Worm (Caenorhabditis elegans) whole organism, L1 larva: ENCODE results near the gene B0244.15.

Experiments
- C16A3.4 ChIP-seq: fragments of 150-350 bp; optimal IDR thresholded peaks from 2 replicates; lab custom pipeline; 2014; ENCODE audit warnings: missing biosample characterization, missing genetic modification characterization
- C34B4.2 ChIP-seq: sonication (generic microtip); optimal IDR thresholded peaks from 2 replicates; lab custom pipeline; 2017; ENCODE audit warnings: mild to moderate bottlenecking, missing genetic modification characterization, missing compliant biosample characterization
- Y116A8C.19 ChIP-seq: sonication (generic microtip); optimal IDR thresholded peaks from 2 replicates; lab custom pipeline; 2016; ENCODE audit warnings: missing compliant biosample characterization, missing genetic modification characterization, borderline replicate concordance
- aha-1 ChIP-seq: fragments of 150-350 bp; optimal IDR thresholded peaks from 2 replicates; lab custom pipeline; 2014; ENCODE audit warnings: missing biosample characterization, missing genetic modification characterization
- blmp-1 ChIP-seq: fragments of 150-350 bp; optimal IDR thresholded peaks from 2 replicates; lab custom pipeline; 2014; ENCODE audit warnings: missing biosample characterization, missing genetic modification characterization
- ceh-63 ChIP-seq: fragments of 200-800 bp; sonication (Bioruptor generic); optimal IDR thresholded peaks from 2 replicates; lab custom pipeline; 2018; ENCODE audit warnings: mild to moderate bottlenecking, missing genetic modification characterization, missing compliant biosample characterization
- ceh-82 ChIP-seq, 3 experiments: fragments of 150-350 bp in 1 of 3; sonication (generic microtip) in 2 of 3; optimal IDR thresholded peaks; 2 replicates each; lab custom pipeline; 2014 to 2017; ENCODE audit warnings: missing biosample characterization in 3 of 3, missing genetic modification characterization in 3 of 3
- ces-1 ChIP-seq: fragments of 150-350 bp; optimal IDR thresholded peaks from 2 replicates; lab custom pipeline; 2014; ENCODE audit warnings: missing biosample characterization, missing genetic modification reagents, missing genetic modification characterization
- dpl-1 ChIP-seq, 3 experiments: fragments of 150-350 bp in 2 of 3; sonication (generic microtip) in 1 of 3; optimal IDR thresholded peaks; 2 replicates each; lab custom pipeline; 2014 to 2017; ENCODE audit warnings: missing biosample characterization in 3 of 3, missing genetic modification characterization in 3 of 3, missing genetic modification reagents in 3 of 3
- efl-1 ChIP-seq, 4 experiments: fragments of 150-350 bp; optimal IDR thresholded peaks in 3 of 4; peaks in 1 of 4; 1 replicate in 1 of 4; 2 replicates in 3 of 4; lab custom pipeline; 2014; ENCODE audit warnings: missing biosample characterization in 2 of 4, missing genetic modification characterization in 2 of 4, missing genetic modification reagents in 2 of 4
- elt-3 ChIP-seq, 6 experiments: fragments of 150-350 bp in 1 of 6; sonication (generic microtip); optimal IDR thresholded peaks; 2 replicates each; lab custom pipeline; 2017 to 2018; ENCODE audit warnings: missing biosample characterization in 6 of 6, missing genetic modification characterization in 6 of 6, inconsistent platforms in 1 of 6
- fkh-8 ChIP-seq: sonication (generic microtip); optimal IDR thresholded peaks from 2 replicates; lab custom pipeline; 2016; ENCODE audit warnings: mild to moderate bottlenecking, missing genetic modification characterization, missing compliant biosample characterization
- fos-1 ChIP-seq: fragments of 150-350 bp; optimal IDR thresholded peaks from 2 replicates; lab custom pipeline; 2014; ENCODE audit warnings: missing biosample characterization, missing genetic modification characterization
- hlh-17 ChIP-seq: fragments of 200-800 bp; sonication (Bioruptor generic); optimal IDR thresholded peaks from 2 replicates; lab custom pipeline; 2018; ENCODE audit warnings: missing genetic modification characterization, mild to moderate bottlenecking, missing compliant biosample characterization, moderate library complexity, borderline replicate concordance
- hlh-4 ChIP-seq: sonication (generic microtip); optimal IDR thresholded peaks from 2 replicates; lab custom pipeline; 2016; ENCODE audit warnings: mild to moderate bottlenecking, missing genetic modification characterization, missing compliant biosample characterization
- lin-13 ChIP-seq: fragments of 150-350 bp; optimal IDR thresholded peaks from 2 replicates; lab custom pipeline; 2014; ENCODE audit warnings: missing biosample characterization, missing genetic modification reagents, missing genetic modification characterization
- lin-15B ChIP-seq: fragments of 150-350 bp; sonication (generic microtip); optimal IDR thresholded peaks from 3 replicates; lab custom pipeline; 2014; ENCODE audit warnings: missing biosample characterization, missing genetic modification characterization
- lin-35 ChIP-seq, 2 experiments: fragments of 150-350 bp; optimal IDR thresholded peaks; 2 replicates each; lab custom pipeline; 2014; ENCODE audit warnings: missing biosample characterization in 2 of 2, missing genetic modification characterization in 2 of 2, missing genetic modification reagents in 2 of 2
- lin-39 ChIP-seq: fragments of 150-350 bp; optimal IDR thresholded peaks from 2 replicates; lab custom pipeline; 2014; ENCODE audit warnings: missing biosample characterization, missing genetic modification reagents, missing genetic modification characterization
- lsy-2 ChIP-seq, 2 experiments: fragments of 150-350 bp; optimal IDR thresholded peaks; 2 replicates each; lab custom pipeline; 2014; ENCODE audit warnings: missing biosample characterization in 2 of 2, missing genetic modification characterization in 2 of 2
- mab-9 ChIP-seq: fragments of 200-800 bp; sonication (Bioruptor generic); IDR thresholded peaks from 2 replicates; pipeline ENCODE4 v1.3.6; 2022; ENCODE audit warnings: missing genetic modification reagents, missing genetic modification characterization, missing compliant biosample characterization
- mdl-1 ChIP-seq, 2 experiments: fragments of 150-350 bp; optimal IDR thresholded peaks; 2 replicates each; lab custom pipeline; 2014 to 2017; ENCODE audit warnings: missing biosample characterization in 2 of 2, missing genetic modification characterization in 2 of 2, inconsistent platforms in 1 of 2
- mep-1 ChIP-seq: fragments of 150-350 bp; optimal IDR thresholded peaks from 2 replicates; lab custom pipeline; 2014; ENCODE audit warnings: missing biosample characterization, missing genetic modification characterization
- nhr-20 ChIP-seq: sonication (generic microtip); optimal IDR thresholded peaks from 2 replicates; lab custom pipeline; 2016; ENCODE audit warnings: mild to moderate bottlenecking, missing genetic modification characterization, missing compliant biosample characterization
- nhr-237 ChIP-seq: fragments of 150-350 bp; optimal IDR thresholded peaks from 2 replicates; lab custom pipeline; 2014; ENCODE audit warnings: missing biosample characterization, missing genetic modification characterization
- nhr-71 ChIP-seq: sonication (generic microtip); optimal IDR thresholded peaks from 2 replicates; lab custom pipeline; 2016; ENCODE audit warnings: mild to moderate bottlenecking, missing genetic modification characterization, moderate library complexity, missing compliant biosample characterization
- nhr-85 ChIP-seq: sonication (generic microtip); peaks from one replicate; lab custom pipeline; 2016; ENCODE audit warnings: missing genetic modification characterization, inconsistent platforms, missing compliant biosample characterization
- rnt-1 ChIP-seq: sonication (generic microtip); optimal IDR thresholded peaks from 2 replicates; lab custom pipeline; 2016; ENCODE audit warnings: mild to moderate bottlenecking, missing genetic modification characterization, moderate library complexity, missing compliant biosample characterization
- snu-23 ChIP-seq: sonication (generic microtip); optimal IDR thresholded peaks from 2 replicates; lab custom pipeline; 2016; ENCODE audit warnings: missing genetic modification characterization, missing compliant biosample characterization
- sup-37 ChIP-seq: fragments of 200-800 bp; sonication (Bioruptor generic); optimal IDR thresholded peaks from 2 replicates; lab custom pipeline; 2018; ENCODE audit warnings: mild to moderate bottlenecking, missing genetic modification characterization, missing compliant biosample characterization
- swsn-7 ChIP-seq: sonication (generic microtip); optimal IDR thresholded peaks from 2 replicates; lab custom pipeline; 2016; ENCODE audit warnings: missing genetic modification characterization, missing compliant biosample characterization
- unc-62 ChIP-seq: fragments of 150-350 bp; optimal IDR thresholded peaks from 2 replicates; lab custom pipeline; 2014; ENCODE audit warnings: missing biosample characterization, missing genetic modification reagents, missing genetic modification characterization
- zag-1 ChIP-seq: fragments of 150-350 bp; optimal IDR thresholded peaks from 2 replicates; lab custom pipeline; 2014; ENCODE audit warnings: missing biosample characterization, missing genetic modification characterization
- ztf-11 ChIP-seq, 2 experiments: sonication (generic microtip); optimal IDR thresholded peaks; 2 replicates each; lab custom pipeline; 2016 to 2017; ENCODE audit warnings: missing genetic modification characterization in 2 of 2, missing biosample characterization in 1 of 2, missing compliant biosample characterization in 1 of 2

The B0244.15 gene

ce11 chrIII:5743084-5743483, at the start of gene B0244.15:
Gene B0244.15, plus strand, starts transcription at chrIII:5743384.
- TF ChIP-seq hlh-4 (tag; lab: Kevin White, UChicago) (no peak), aha-1 (no peak), swsn-7 (tag; lab: Kevin White, UChicago) (no peak)

DNA sequence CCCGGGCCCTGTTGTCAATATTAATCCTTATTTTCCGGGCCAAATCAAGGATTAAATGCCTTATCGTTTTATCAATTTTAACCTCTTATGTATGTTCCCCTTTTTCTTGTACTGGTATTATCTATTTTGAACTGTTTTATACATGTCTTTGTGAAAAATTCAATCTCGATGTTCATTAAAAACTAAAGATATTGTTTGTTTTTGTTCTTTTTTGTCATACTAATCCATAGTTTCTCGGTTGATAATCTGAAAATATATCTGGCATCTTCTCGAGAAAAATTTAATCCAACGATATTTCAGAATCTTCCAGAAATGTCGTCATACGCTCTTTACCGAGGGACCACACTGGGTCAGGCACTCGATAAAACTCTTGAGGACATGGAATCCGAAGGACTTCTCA, 49.4 kb upstream of the B0244.15 start, which contains the start of gene B0336.13:
B0336.13 (plus strand) TSS at position 301 of the 400 bp plus-strand sequence.
- no peak for TF ChIP-seq ceh-63 (GFP tag; lab: Kevin White, UChicago)
- no peak for TF ChIP-seq snu-23 (GFP tag; lab: Kevin White, UChicago)
- TF ChIP-seq mdl-1 (tag; optimal IDR thresholded peaks at IDR 0.05; lab: Kevin White, UChicago) = no peak
- no peak for TF ChIP-seq mab-9 (GFP tag; lab: Robert Waterston, UW)
- TF ChIP-seq Y116A8C.19 = no peak
- TF ChIP-seq ztf-11 (tag; optimal IDR thresholded peaks at IDR 0.05; lab: Kevin White, UChicago) = no peak
- no peak for TF ChIP-seq sup-37 (GFP tag; lab: Kevin White, UChicago)
- no peak for TF ChIP-seq nhr-71
- TF ChIP-seq aha-1 = no peak

DNA sequence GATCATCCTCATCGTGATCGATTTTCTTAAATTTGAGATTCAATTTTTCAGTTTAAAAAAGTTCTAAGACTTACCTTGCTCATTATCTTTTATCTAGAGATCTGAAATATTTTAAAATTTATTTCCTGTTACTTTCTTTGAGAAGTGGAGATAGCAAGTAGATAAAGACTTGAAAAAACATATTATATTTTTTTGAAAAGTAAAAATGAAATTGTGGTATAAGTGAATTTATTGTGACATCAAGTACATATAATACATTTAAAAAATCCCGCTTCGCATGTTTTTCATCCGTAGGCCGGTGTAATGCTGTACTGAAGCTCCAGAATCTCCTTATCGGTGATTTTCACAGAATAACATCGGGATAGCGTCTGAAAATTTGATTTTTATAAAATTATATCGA, 45.9 kb upstream of the B0244.15 start, which contains the start of gene B0336.7:
B0336.7 (minus strand) TSS at position 101 of the 400 bp plus-strand sequence.
- TF ChIP-seq C34B4.2 (tag; lab: Kevin White, UChicago) (no peak), ces-1 (no peak), lin-13 (no peak), fos-1 (tag; lab: Kevin White, UChicago) (no peak)

DNA sequence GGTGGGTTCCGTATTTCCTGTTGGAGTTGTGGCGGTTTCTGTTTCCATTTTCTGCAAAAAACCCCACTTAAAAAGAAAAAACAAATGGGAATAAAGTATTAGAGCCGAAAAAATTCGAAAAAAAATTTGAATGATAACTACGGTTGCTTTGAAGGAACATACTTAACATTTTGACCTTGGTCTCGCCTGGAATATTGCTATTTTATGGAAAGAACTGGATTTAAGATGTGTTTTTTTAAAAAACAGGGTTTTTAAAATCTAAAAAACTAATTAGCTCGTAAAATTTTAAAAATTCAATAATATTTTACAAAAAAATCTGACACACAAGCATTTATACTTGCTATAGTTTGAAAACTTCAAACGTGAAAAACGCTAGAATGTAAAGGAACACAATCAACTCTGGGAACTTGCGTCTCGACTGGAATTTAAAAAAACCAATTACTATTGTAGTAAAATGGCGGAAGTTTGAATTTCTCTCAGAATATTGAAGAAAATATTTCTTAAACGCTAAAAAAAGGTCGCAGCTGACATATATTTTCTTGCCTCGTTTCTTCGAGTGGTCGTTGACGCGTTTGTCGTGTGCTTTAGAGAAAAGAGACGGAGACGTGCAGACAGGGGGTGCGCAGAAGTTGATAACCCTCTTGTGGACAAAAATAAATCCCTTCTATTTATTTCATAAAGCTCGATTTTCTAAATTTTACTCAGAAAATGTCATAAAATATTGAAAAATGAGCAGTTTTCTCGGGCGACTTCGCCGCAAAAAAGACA, 45.0 kb upstream of the B0244.15 start, which contains the start of the genes lgg-3 and rgs-5:
lgg-3 (minus strand) TSS at position 51 of the 768 bp plus-strand sequence.
rgs-5 (plus strand) TSS at position 593 of the 768 bp plus-strand sequence.
- no peak for TF ChIP-seq hlh-17
- peak; percentile 18 for TF ChIP-seq lin-15B (tag; lab: Kevin White, UChicago)
- TF ChIP-seq blmp-1 (tag; lab: Kevin White, UChicago) = peak; percentile 20
- peak; percentile 14 to 64 (median 48) for TF ChIP-seq dpl-1 (GFP tag; optimal IDR thresholded peaks at IDR 0.05; lab: Kevin White, UChicago)
- peak; percentile 10 to 70 for TF ChIP-seq lin-35 (GFP tag; optimal IDR thresholded peaks at IDR 0.05; lab: Kevin White, UChicago)
- no peak for TF ChIP-seq lin-39 (tag; lab: Kevin White, UChicago)
- TF ChIP-seq ceh-63 (GFP tag; lab: Kevin White, UChicago) = no peak
- peak; percentile 46 for TF ChIP-seq nhr-71
- peak in 1 of 2 experiments; percentile 8 for TF ChIP-seq mdl-1 (tag; optimal IDR thresholded peaks at IDR 0.05; lab: Kevin White, UChicago)
- TF ChIP-seq nhr-237 = no peak
- peak; percentile 15 for TF ChIP-seq mep-1
- peak; percentile 30 for TF ChIP-seq snu-23 (GFP tag; lab: Kevin White, UChicago)
- peak; percentile 27 for TF ChIP-seq C16A3.4 (tag; lab: Kevin White, UChicago)
- TF ChIP-seq nhr-20 (tag; lab: Kevin White, UChicago) = peak; percentile 3
- peak; percentile 34 for TF ChIP-seq rnt-1 (tag; lab: Kevin White, UChicago)
- TF ChIP-seq elt-3 (tag; optimal IDR thresholded peaks at IDR 0.05; lab: Kevin White, UChicago) = peak in 1 of 6 experiments; percentile 28
- no peak for TF ChIP-seq zag-1
- TF ChIP-seq efl-1 (optimal IDR thresholded peaks at IDR 0.05; lab: Kevin White, UChicago) = peak; percentile 50 to 70
- peak; percentile 47 to 93 for TF ChIP-seq efl-1 (GFP tag; optimal IDR thresholded peaks at IDR 0.05 in 1 of 2; lab: Kevin White, UChicago)
- TF ChIP-seq unc-62 (GFP tag; lab: Kevin White, UChicago) = no peak
- peak; percentile 17 for TF ChIP-seq nhr-85
- TF ChIP-seq Y116A8C.19 = no peak
- TF ChIP-seq lsy-2 (tag; optimal IDR thresholded peaks at IDR 0.05; lab: Kevin White, UChicago) = peak; percentile 30 to 62
- TF ChIP-seq fkh-8 = peak; percentile 1
- TF ChIP-seq ceh-82 (tag; optimal IDR thresholded peaks at IDR 0.05; lab: Kevin White, UChicago) = peak in 1 of 3 experiments; percentile 34
